Worm (Caenorhabditis elegans): ENCODE results near the gene adr-2.
A peak's percentile ranks its signal among the peaks of the same experiment; 100 is the strongest.

The adr-2 gene

ce11 chrIII:7181822-7182221 lies 50.9 kb downstream of the adr-2 start, which contains the start of gene epg-4:
epg-4 (plus strand) TSS chrIII:7182167.
- TF ChIP-seq F13C5.2 (tag; optimal IDR thresholded peaks at IDR 0.05) = peak; percentile 38
- no peak for TF ChIP-seq ama-1 (optimal IDR thresholded peaks at IDR 0.05)

Data from whole organism, early embryonic.